Worm (Caenorhabditis elegans): Measurements from ENCODE around the gene K11H12.1.

- TF ChIP-seq him-1 (tag; optimal IDR thresholded peaks at IDR 0.05): no peak
- TF ChIP-seq W03F9.2 (tag; optimal IDR thresholded peaks at IDR 0.05): no peak
Observed at ce11 chrIV:649365-649764, 3.9 kb downstream of the K11H12.1 start, which contains the start of gene K11H12.9.
